Worm (Caenorhabditis elegans) whole organism, midembryonic: ENCODE data around the gene mtrf-1L.
"Not testable (repeated sequence)": the region's sequence is repeated elsewhere in the genome, so short reads cannot be mapped to it uniquely, and the experiment has no call there.

Experiments
- T22C8.4 ChIP-seq: fragments of 200-800 bp; sonication (Bioruptor generic); IDR thresholded peaks from 2 replicates; pipeline ENCODE4 v1.3.6; 2022; ENCODE audit warnings: missing genetic modification characterization, missing compliant biosample characterization
- cog-1 ChIP-seq: sonication (generic microtip); optimal IDR thresholded peaks from 2 replicates; lab custom pipeline; 2016; ENCODE audit warnings: missing genetic modification characterization, missing compliant biosample characterization
- flt-1 ChIP-seq: fragments of 200-800 bp; sonication (Bioruptor generic); IDR thresholded peaks from 2 replicates; pipeline ENCODE4 v1.3.6; 2022; ENCODE audit warnings: missing genetic modification characterization, missing compliant biosample characterization
- klf-2 ChIP-seq: fragments of 200-800 bp; sonication (Bioruptor generic); conservative IDR thresholded peaks from 2 replicates; pipeline ENCODE4 v1.3.6; 2022; ENCODE audit warnings: missing genetic modification reagents, missing genetic modification characterization, missing compliant biosample characterization
- med-1 ChIP-seq: sonication (generic microtip); optimal IDR thresholded peaks from 2 replicates; lab custom pipeline; 2017; ENCODE audit warnings: missing genetic modification characterization, mild to moderate bottlenecking, missing compliant biosample characterization, antibody characterized with exemption, missing genetic modification reagents; ENCODE audit not compliant: insufficient read depth
- ref-1 ChIP-seq: fragments of 200-800 bp; sonication (Bioruptor generic); conservative IDR thresholded peaks from 2 replicates; pipeline ENCODE4 v1.3.6; 2022; ENCODE audit warnings: missing genetic modification reagents, missing genetic modification characterization, missing compliant biosample characterization
- tab-1 ChIP-seq: fragments of 200-800 bp; sonication (Bioruptor generic); IDR thresholded peaks from 2 replicates; pipeline ENCODE4 v1.3.6; 2022; ENCODE audit warnings: missing genetic modification characterization, missing compliant biosample characterization
- ztf-23 ChIP-seq: fragments of 200-800 bp; sonication (Bioruptor generic); IDR thresholded peaks from 2 replicates; pipeline ENCODE4 v1.3.6; 2022; ENCODE audit warnings: missing genetic modification reagents, missing genetic modification characterization, missing compliant biosample characterization
- ztf-29 ChIP-seq: fragments of 200-800 bp; sonication (Bioruptor generic); IDR thresholded peaks from 2 replicates; pipeline ENCODE4 v1.3.6; 2022; ENCODE audit warnings: missing genetic modification reagents, missing genetic modification characterization, missing compliant biosample characterization

The mtrf-1L gene

ce11 chrIV:5186480-5187205 is at the start of gene mtrf-1L, which contains the start of gene W03F8.6:
Gene mtrf-1L (plus strand): TSS chrIV:5187155.
Gene W03F8.6 (minus strand): TSS chrIV:5186580.
- TF ChIP-seq tab-1 (GFP tag; lab: Robert Waterston, UW) (no peak), klf-2 (GFP tag; lab: Robert Waterston, UW) (no peak), flt-1 (GFP tag; lab: Robert Waterston, UW) (no peak), T22C8.4 (no peak), cog-1 (tag; lab: Kevin White, UChicago) (no peak), ztf-29 (no peak), ztf-23 (no peak)

ce11 chrIV:5137809-5138208 is 49.1 kb upstream of the mtrf-1L start:
- TF ChIP-seq klf-2 (GFP tag; lab: Robert Waterston, UW) (no peak), cog-1 (tag; lab: Kevin White, UChicago) (no peak), T22C8.4 (no peak), tab-1 (GFP tag; lab: Robert Waterston, UW) (no peak), med-1 (GFP tag; lab: Kevin White, UChicago) (no peak), ztf-23 (no peak), ref-1 (GFP tag; lab: Robert Waterston, UW) (no peak), ztf-29 (no peak), flt-1 (GFP tag; lab: Robert Waterston, UW) (no peak)

DNA sequence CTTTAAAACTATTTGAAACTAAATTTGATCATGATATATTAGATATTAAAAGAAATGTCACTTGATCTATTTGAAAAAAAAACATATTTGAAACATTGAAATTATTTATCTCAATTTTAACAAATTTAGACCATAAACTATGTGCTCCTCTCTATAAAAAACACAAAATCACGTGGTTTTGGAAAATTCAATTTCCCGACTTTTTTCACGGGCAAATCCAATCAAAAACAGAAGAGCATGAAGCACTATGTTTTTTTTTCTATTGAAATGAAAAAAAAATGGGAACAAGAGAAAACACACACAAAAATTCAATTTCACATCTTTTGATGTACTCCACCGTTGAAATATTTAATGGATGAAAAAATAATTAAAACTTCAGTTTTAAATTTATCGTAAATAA is 47.8 kb upstream of the mtrf-1L start:
- TF ChIP-seq ref-1 (GFP tag; lab: Robert Waterston, UW) (no peak), tab-1 (GFP tag; lab: Robert Waterston, UW) (no peak), ztf-23 (no peak), klf-2 (GFP tag; lab: Robert Waterston, UW) (no peak), flt-1 (GFP tag; lab: Robert Waterston, UW) (no peak), med-1 (GFP tag; lab: Kevin White, UChicago) (no peak), cog-1 (tag; lab: Kevin White, UChicago) (no peak), ztf-29 (no peak), T22C8.4 (no peak)

DNA sequence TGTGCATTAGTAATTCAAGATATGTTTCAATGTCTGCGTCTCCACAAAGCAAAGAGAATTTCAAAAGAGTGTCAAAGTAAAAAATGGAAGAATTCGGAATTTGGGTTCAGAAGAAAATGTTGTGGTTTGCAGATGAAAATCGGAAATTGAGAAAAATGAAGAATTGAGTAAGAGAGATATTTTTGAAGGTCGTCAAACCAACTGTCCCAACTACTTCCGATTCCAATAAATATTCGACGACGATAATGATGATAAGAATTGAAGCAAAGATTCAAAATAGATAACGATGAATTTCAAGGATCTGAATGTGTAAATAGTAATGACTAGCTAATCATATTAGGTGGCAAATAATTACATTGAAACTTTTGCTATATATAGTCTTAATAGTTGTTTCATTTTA is 47.0 kb upstream of the mtrf-1L start:
- TF ChIP-seq klf-2 (GFP tag; lab: Robert Waterston, UW) = no peak
- no peak for TF ChIP-seq ztf-23
- TF ChIP-seq cog-1 (tag; lab: Kevin White, UChicago) = no peak
- TF ChIP-seq T22C8.4 = no peak
- no peak for TF ChIP-seq ref-1 (GFP tag; lab: Robert Waterston, UW)
- TF ChIP-seq tab-1 (GFP tag; lab: Robert Waterston, UW) = no peak
- no peak for TF ChIP-seq med-1 (GFP tag; lab: Kevin White, UChicago)
- no peak for TF ChIP-seq ztf-29
- TF ChIP-seq flt-1 (GFP tag; lab: Robert Waterston, UW) = no peak

DNA sequence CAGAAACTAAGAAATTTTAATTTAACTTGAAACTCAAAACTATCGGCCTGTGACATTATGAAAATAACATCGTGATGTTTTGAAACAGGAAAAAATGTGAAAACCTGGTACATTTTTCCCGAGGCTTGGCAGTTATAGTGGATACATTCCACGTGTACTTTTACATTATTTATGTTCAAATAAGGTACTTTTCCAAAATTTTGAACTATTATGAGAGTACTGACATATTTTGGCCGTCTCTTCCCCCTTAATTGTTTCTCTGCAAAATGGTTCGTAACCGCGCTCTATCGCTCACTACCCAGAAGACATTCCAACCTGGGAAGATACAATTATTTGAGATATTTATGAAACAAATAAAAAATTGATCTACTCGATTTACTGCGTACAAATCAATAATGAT is 37.2 kb upstream of the mtrf-1L start, which contains the start of gene C24D10.5:
C24D10.5 (plus strand) TSS at position 301 of the 400 bp plus-strand sequence.
- TF ChIP-seq klf-2 (GFP tag; lab: Robert Waterston, UW) = no peak
- no peak for TF ChIP-seq ztf-23
- no peak for TF ChIP-seq cog-1 (tag; lab: Kevin White, UChicago)
- TF ChIP-seq ref-1 (GFP tag; lab: Robert Waterston, UW) = no peak
- no peak for TF ChIP-seq flt-1 (GFP tag; lab: Robert Waterston, UW)
- TF ChIP-seq med-1 (GFP tag; lab: Kevin White, UChicago) = no peak
- TF ChIP-seq tab-1 (GFP tag; lab: Robert Waterston, UW) = no peak
- TF ChIP-seq T22C8.4 = no peak
- TF ChIP-seq ztf-29 = no peak

DNA sequence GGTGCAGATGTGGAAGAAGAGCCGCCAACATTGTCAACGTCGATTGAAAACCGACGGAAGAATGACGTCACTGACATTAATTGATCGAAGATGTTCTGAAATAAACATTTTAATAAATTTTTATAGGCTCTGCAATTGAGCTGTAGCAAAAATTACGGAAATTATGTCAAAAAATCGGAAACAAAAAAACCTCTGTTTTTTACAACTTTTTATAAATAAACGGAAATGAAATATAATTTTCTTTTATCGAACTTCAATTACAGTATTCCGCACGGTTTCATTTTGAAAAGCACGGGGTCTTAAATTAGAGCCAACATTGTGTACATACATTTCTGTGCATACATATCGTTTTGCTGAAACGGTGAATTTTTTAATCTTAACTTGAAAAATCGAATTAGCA is 34.6 kb upstream of the mtrf-1L start, which contains the start of gene soc-2:
soc-2 (minus strand) TSS at position 101 of the 400 bp plus-strand sequence.
- TF ChIP-seq klf-2 (GFP tag; lab: Robert Waterston, UW) = no peak
- no peak for TF ChIP-seq ref-1 (GFP tag; lab: Robert Waterston, UW)

DNA sequence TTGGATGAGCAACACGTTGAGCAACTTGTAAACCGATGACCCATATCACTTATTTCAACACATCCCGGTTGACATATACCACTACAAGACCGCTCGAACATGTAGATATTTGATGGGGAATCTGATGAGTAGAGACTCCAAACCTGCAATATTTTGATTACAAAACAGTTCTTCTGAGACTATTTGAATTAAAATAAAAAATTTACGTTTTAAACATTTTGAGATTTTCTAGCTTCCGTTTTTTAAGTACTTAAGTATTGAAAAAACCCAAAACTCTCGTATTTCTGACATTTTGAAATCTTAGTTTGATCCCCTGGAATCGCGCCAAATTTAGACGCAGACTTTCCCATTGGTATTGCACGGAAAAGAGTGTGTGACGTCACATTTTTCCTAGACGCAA is 29.7 kb upstream of the mtrf-1L start, which contains the start of gene C24D10.49:
C24D10.49 (minus strand) TSS at position 101 of the 400 bp plus-strand sequence.
- no peak for TF ChIP-seq T22C8.4
- no peak for TF ChIP-seq med-1 (GFP tag; lab: Kevin White, UChicago)
- no peak for TF ChIP-seq klf-2 (GFP tag; lab: Robert Waterston, UW)
- no peak for TF ChIP-seq ztf-29
- no peak for TF ChIP-seq ref-1 (GFP tag; lab: Robert Waterston, UW)
- TF ChIP-seq cog-1 (tag; lab: Kevin White, UChicago) = no peak
- no peak for TF ChIP-seq flt-1 (GFP tag; lab: Robert Waterston, UW)
- no peak for TF ChIP-seq ztf-23
- no peak for TF ChIP-seq tab-1 (GFP tag; lab: Robert Waterston, UW)

ce11 chrIV:5160171-5160570 is 26.8 kb upstream of the mtrf-1L start, which contains the start of the genes C24D10.6 and C24D10.4:
Gene C24D10.6 (minus strand): TSS chrIV:5160248.
Gene C24D10.4 (plus strand): TSS chrIV:5160522.
- TF ChIP-seq T22C8.4 = no peak
- no peak for TF ChIP-seq klf-2 (GFP tag; lab: Robert Waterston, UW)
- TF ChIP-seq ztf-23 = no peak
- TF ChIP-seq tab-1 (GFP tag; lab: Robert Waterston, UW) = no peak
- no peak for TF ChIP-seq ref-1 (GFP tag; lab: Robert Waterston, UW)
- no peak for TF ChIP-seq cog-1 (tag; lab: Kevin White, UChicago)
- no peak for TF ChIP-seq ztf-29
- TF ChIP-seq flt-1 (GFP tag; lab: Robert Waterston, UW) = no peak
- no peak for TF ChIP-seq med-1 (GFP tag; lab: Kevin White, UChicago)

DNA sequence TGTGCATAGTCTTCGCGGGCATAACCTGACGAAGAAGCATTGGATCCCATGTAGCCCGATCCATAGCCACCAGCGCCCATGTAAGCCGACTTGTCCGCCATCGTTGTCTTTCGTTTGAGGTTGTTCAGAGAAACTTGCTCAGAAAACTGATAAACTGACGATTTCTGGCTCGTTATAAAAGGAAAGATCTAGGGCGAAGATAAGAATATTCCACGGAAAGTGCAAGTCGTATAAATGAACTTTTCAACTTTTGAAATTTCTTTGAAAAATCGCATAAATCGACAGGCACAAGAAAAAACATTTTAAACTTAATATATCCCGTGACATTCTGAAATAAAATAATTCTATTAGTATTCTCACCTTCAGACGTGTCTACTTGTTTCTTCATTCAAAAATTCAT is 24.0 kb upstream of the mtrf-1L start, which contains the start of the genes nspd-3 and C24D10.2:
nspd-3 (minus strand) TSS at position 101 of the 400 bp plus-strand sequence.
C24D10.2 (plus strand) TSS at position 399 of the 400 bp plus-strand sequence.
- not testable (repeated sequence) for TF ChIP-seq ztf-23; T22C8.4; med-1 (GFP tag; lab: Kevin White, UChicago)
